Fruit fly (Drosophila melanogaster): Measurements from ENCODE around the gene lilli.

DNA sequence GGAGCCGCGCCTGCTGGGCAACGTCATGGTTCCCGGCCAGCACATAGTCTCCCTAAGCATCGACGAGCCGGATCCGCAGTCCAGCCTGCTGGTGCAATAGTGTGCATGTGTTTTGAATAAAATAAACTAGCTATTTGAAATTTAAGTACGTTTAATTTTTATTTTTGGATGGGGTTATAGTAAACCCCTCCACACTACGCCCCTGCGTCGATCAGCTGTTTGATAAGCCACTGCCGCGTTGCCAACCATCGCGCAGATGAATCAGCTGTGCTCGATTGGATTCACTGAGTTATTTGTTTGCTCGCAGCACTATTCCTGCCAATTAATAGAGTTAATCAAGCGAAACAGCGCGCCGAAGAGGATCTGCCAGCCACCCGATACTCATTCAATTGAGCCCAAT lies 6.9 kb upstream of the lilli start, which contains the start of gene RabGGTb:
- TF ChIP-seq CG8478 (optimal IDR thresholded peaks at IDR 0.05) (no peak), CTCF (optimal IDR thresholded peaks at IDR 0.05) (no peak)

All from S2 (cell line).